Fruit fly (Drosophila melanogaster): Measurements from ENCODE around the gene ICA69.

ICA69 gene

DNA sequence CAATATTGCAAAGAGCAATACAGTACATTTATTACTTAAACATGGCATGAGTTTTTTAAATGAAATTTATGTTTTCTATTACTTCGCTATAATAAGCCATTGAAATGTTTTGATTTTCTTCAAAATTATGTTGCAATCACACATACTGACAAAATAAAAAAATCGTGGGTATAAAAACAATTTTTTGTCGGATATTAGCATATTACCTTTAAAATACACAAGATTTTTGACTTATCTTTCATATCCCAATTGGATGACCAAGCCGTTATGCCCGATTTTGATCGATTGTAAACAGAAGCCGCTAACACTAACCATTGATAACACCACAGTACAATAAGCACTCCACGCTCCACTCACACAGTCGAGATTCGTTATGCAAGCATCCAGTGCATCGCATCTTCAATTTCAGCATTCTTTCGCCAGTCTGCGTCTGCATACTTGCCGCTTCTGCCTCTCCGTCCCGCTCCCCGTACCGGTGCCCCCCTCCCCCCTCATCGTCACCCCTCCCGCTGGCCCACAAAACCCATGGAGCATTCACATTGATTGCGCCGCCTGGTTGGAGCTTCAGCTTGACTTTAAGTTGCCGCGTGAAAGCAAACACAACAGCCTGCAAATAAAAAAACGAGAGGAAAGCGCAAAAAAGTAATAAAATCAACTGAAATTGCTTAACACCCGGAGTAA is 26.8 kb upstream of the ICA69 start (continued):
- TF ChIP-seq CG10631 (GFP tag; optimal IDR thresholded peaks at IDR 0.05) (peak; percentile 21), CG7368 (GFP tag; optimal IDR thresholded peaks at IDR 0.05) (no peak), Sox102F (GFP tag; optimal IDR thresholded peaks at IDR 0.05) (peak; percentile 8), CG11762 (GFP tag; optimal IDR thresholded peaks at IDR 0.05; ENCODE audit: insufficient read depth) (no peak), Blimp-1 (GFP tag; optimal IDR thresholded peaks at IDR 0.05) (peak; percentile 14), ss (GFP tag; optimal IDR thresholded peaks at IDR 0.05) (peak in 1 of 2 experiments; percentile 19), Sox14 (GFP tag; optimal IDR thresholded peaks at IDR 0.05) (peak; percentile 44), CG3032 (tag; optimal IDR thresholded peaks at IDR 0.05) (peak; percentile 22), Eip78C (GFP tag) (peak; percentile 75), vri (GFP tag; optimal IDR thresholded peaks at IDR 0.05) (peak; percentile 52), CG3919 (GFP tag; optimal IDR thresholded peaks at IDR 0.05) (no peak), net (GFP tag; optimal IDR thresholded peaks at IDR 0.05) (peak; percentile 26), Hr38 (GFP tag; optimal IDR thresholded peaks at IDR 0.05) (no peak), Lpt (GFP tag; optimal IDR thresholded peaks at IDR 0.05) (peak; percentile 23), CG6854 (GFP tag; optimal IDR thresholded peaks at IDR 0.05) (peak; percentile 69), Sox15 (GFP tag; optimal IDR thresholded peaks at IDR 0.05) (no peak), CG31627 (GFP tag; optimal IDR thresholded peaks at IDR 0.05) (peak; percentile 3), Eip75B (GFP tag; optimal IDR thresholded peaks at IDR 0.05) (no peak), CG10669 (GFP tag; optimal IDR thresholded peaks at IDR 0.05) (no peak), CG9139 (GFP tag; optimal IDR thresholded peaks at IDR 0.05) (no peak), CG11294 (GFP tag; IDR thresholded peaks at IDR 0.05) (no peak; the same call in 1 of the 2 replicates), achi (GFP tag; optimal IDR thresholded peaks at IDR 0.05) (peak; percentile 6)

DNA sequence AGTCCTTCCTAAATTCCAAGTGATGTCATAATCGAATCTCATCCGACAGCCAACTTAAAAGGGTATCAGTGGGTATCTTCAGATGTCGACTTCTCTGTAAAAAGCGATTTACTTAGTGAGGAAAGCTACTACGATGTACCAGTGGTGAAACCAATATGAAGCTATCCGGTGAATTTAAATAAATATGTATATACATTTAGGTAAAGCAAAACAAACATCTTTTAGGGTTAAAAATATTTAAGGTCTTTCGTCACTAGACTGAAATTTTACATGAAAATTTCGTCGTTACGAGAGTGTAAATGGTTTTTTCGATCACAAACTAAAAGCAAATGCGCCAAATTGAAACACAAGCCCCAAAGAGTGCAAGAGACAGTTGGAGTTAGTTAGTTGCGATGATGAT is 24.4 kb upstream of the ICA69 start:
- TF ChIP-seq CG6808 (GFP tag; optimal IDR thresholded peaks at IDR 0.05) (no peak), Ets21C (GFP tag; optimal IDR thresholded peaks at IDR 0.05) (no peak), CG11762 (GFP tag; optimal IDR thresholded peaks at IDR 0.05; ENCODE audit: insufficient read depth) (no peak), Hr39 (GFP tag; optimal IDR thresholded peaks at IDR 0.05) (peak; percentile 15), dac (GFP tag; optimal IDR thresholded peaks at IDR 0.05) (no peak), acj6 (GFP tag; optimal IDR thresholded peaks at IDR 0.05) (no peak), Lpt (GFP tag; optimal IDR thresholded peaks at IDR 0.05) (no peak), CG8632 (GFP tag; optimal IDR thresholded peaks at IDR 0.05) (no peak), topi (GFP tag; optimal IDR thresholded peaks at IDR 0.05) (no peak), Met (GFP tag; optimal IDR thresholded peaks at IDR 0.05) (peak; percentile 46), CG4318 (GFP tag; optimal IDR thresholded peaks at IDR 0.05) (no peak), vri (GFP tag; optimal IDR thresholded peaks at IDR 0.05) (no peak), Hr4 (GFP tag; optimal IDR thresholded peaks at IDR 0.05) (peak; percentile 28), lz (GFP tag; optimal IDR thresholded peaks at IDR 0.05) (peak; percentile 39), Blimp-1 (GFP tag; optimal IDR thresholded peaks at IDR 0.05) (no peak), CG8119 (GFP tag; IDR thresholded peaks at IDR 0.05) (0 out of 3 replicates have a peak, but pooled peaks have one; percentile 19), cyc (GFP tag; optimal IDR thresholded peaks at IDR 0.05) (peak; percentile 32), CG8319 (GFP tag; optimal IDR thresholded peaks at IDR 0.05) (no peak), CG6276 (GFP tag; optimal IDR thresholded peaks at IDR 0.05) (no peak), Ets96B (tag; optimal IDR thresholded peaks at IDR 0.05) (no peak), CG34406 (GFP tag; optimal IDR thresholded peaks at IDR 0.05) (peak; percentile 8), ss (GFP tag; optimal IDR thresholded peaks at IDR 0.05) (no peak), svp (GFP tag) (peak; percentile 47), net (GFP tag; optimal IDR thresholded peaks at IDR 0.05) (no peak), Eip78C (GFP tag) (peak; percentile 51), fd59A (GFP tag; optimal IDR thresholded peaks at IDR 0.05) (no peak), CG3032 (tag; optimal IDR thresholded peaks at IDR 0.05) (no peak), spab (GFP tag; optimal IDR thresholded peaks at IDR 0.05) (no peak), Eip93F (GFP tag; optimal IDR thresholded peaks at IDR 0.05) (no peak), Hr38 (GFP tag; optimal IDR thresholded peaks at IDR 0.05) (no peak), CG6163 (GFP tag; IDR thresholded peaks at IDR 0.05) (no peak), esn (GFP tag; optimal IDR thresholded peaks at IDR 0.05) (peak; percentile 49), CG7368 (GFP tag; optimal IDR thresholded peaks at IDR 0.05) (no peak), CG11902 (GFP tag; optimal IDR thresholded peaks at IDR 0.05) (no peak), CG16779 (tag; optimal IDR thresholded peaks at IDR 0.05) (no peak), CG1621 (tag; optimal IDR thresholded peaks at IDR 0.05) (no peak), CG15336 (GFP tag; IDR thresholded peaks at IDR 0.05) (no peak)

Data from whole organism, prepupa.